Fruit fly (Drosophila melanogaster) whole organism, embryonic: ENCODE results near the gene Polr1H.
A peak's percentile ranks its signal among the peaks of the same experiment; 100 is the strongest.

Experiments used
- BEAF-32 ChIP-seq: fragments of 200-800 bp; sonication (Bioruptor generic); optimal IDR thresholded peaks from 3 replicates; lab custom pipeline; 2017; ENCODE audit warnings: missing biosample characterization, missing genetic modification characterization, mild to moderate bottlenecking, moderate library complexity, missing genetic modification reagents
- CG10431 ChIP-seq: fragments of 200-800 bp; sonication (Bioruptor generic); optimal IDR thresholded peaks from 3 replicates; lab custom pipeline; 2018; ENCODE audit warnings: missing biosample characterization, mild to moderate bottlenecking, missing genetic modification characterization
- CG10979 ChIP-seq: fragments of 200-800 bp; sonication (Bioruptor generic); optimal IDR thresholded peaks from 2 replicates; lab custom pipeline; 2018; ENCODE audit warnings: missing biosample characterization, mild to moderate bottlenecking, missing genetic modification characterization, moderate library complexity
- CG11093 ChIP-seq: fragments of 200-800 bp; sonication (Bioruptor generic); IDR thresholded peaks from 3 replicates; pipeline ENCODE4 v1.3.6; 2022; ENCODE audit warnings: missing biosample characterization, missing genetic modification characterization
- CG11504 ChIP-seq: fragments of 200-800 bp; sonication (Bioruptor generic); optimal IDR thresholded peaks from 3 replicates; lab custom pipeline; 2019; ENCODE audit warnings: missing biosample characterization, mild to moderate bottlenecking, missing genetic modification characterization, moderate library complexity
- CG12236 ChIP-seq: fragments of 200-800 bp; sonication (Bioruptor generic); optimal IDR thresholded peaks from 2 replicates; lab custom pipeline; 2016; ENCODE audit warnings: missing biosample characterization, missing genetic modification characterization
- CG12391 ChIP-seq: fragments of 200-800 bp; sonication (Bioruptor generic); optimal IDR thresholded peaks from 3 replicates; lab custom pipeline; 2018; ENCODE audit warnings: missing biosample characterization, mild to moderate bottlenecking, missing genetic modification characterization, moderate library complexity
- CG13296 ChIP-seq: fragments of 200-800 bp; sonication (Bioruptor generic); optimal IDR thresholded peaks from 3 replicates; lab custom pipeline; 2018; ENCODE audit warnings: missing biosample characterization, mild to moderate bottlenecking, missing genetic modification characterization
- CG13424 ChIP-seq: fragments of 200-800 bp; sonication (Bioruptor generic); optimal IDR thresholded peaks from 2 replicates; lab custom pipeline; 2019; ENCODE audit warnings: missing biosample characterization, mild to moderate bottlenecking, missing genetic modification characterization, moderate library complexity
- CG1529 ChIP-seq: fragments of 200-800 bp; sonication (Bioruptor generic); optimal IDR thresholded peaks from 3 replicates; lab custom pipeline; 2018; ENCODE audit warnings: missing biosample characterization, missing genetic modification characterization
- CG15514 ChIP-seq: fragments of 200-800 bp; sonication (Bioruptor generic); optimal IDR thresholded peaks from 3 replicates; lab custom pipeline; 2017; ENCODE audit warnings: missing biosample characterization, missing genetic modification characterization, mild to moderate bottlenecking, moderate library complexity, missing genetic modification reagents
- CG2120 ChIP-seq: fragments of 200-800 bp; sonication (Bioruptor generic); optimal IDR thresholded peaks from 3 replicates; lab custom pipeline; 2016; ENCODE audit warnings: missing biosample characterization, missing genetic modification characterization
- CG2202 ChIP-seq: fragments of 200-800 bp; sonication (Bioruptor generic); optimal IDR thresholded peaks from 2 replicates; lab custom pipeline; 2018; ENCODE audit warnings: missing biosample characterization, mild to moderate bottlenecking, missing genetic modification characterization
- CG2875 ChIP-seq: fragments of 200-800 bp; sonication (Bioruptor generic); optimal IDR thresholded peaks from 2 replicates; lab custom pipeline; 2017; ENCODE audit warnings: missing biosample characterization, mild to moderate bottlenecking, missing genetic modification characterization, missing genetic modification reagents
- CG30403 ChIP-seq: fragments of 200-800 bp; sonication (Bioruptor generic); optimal IDR thresholded peaks from 3 replicates; lab custom pipeline; 2016; ENCODE audit warnings: missing biosample characterization, missing genetic modification characterization
- CG3726 ChIP-seq: fragments of 200-800 bp; sonication (Bioruptor generic); IDR thresholded peaks from 3 replicates; pipeline ENCODE4, ENCODE4 v1.3.6; 2022; ENCODE audit warnings: missing biosample characterization, missing genetic modification characterization
- D ChIP-seq, 2 experiments: fragments of 200-800 bp in 1 of 2; fragments of >200 bp in 1 of 2; sonication (Bioruptor generic) in 1 of 2; optimal IDR thresholded peaks; 2 replicates in 1 of 2; 3 replicates in 1 of 2; lab custom pipeline; 2017; ENCODE audit warnings: mild to moderate bottlenecking in 1 of 2, missing biosample characterization in 1 of 2, missing genetic modification characterization in 1 of 2, missing genetic modification reagents in 1 of 2
- Hsf ChIP-seq: fragments of 200-800 bp; sonication (Bioruptor generic); optimal IDR thresholded peaks from 3 replicates; lab custom pipeline; 2016; ENCODE audit warnings: missing biosample characterization, missing genetic modification characterization
- MESR4 ChIP-seq: fragments of 200-800 bp; sonication (Bioruptor generic); optimal IDR thresholded peaks from 2 replicates; lab custom pipeline; 2018; ENCODE audit warnings: missing biosample characterization, mild to moderate bottlenecking, missing genetic modification characterization, moderate library complexity
- Med ChIP-seq: fragments of 200-800 bp; sonication (Bioruptor generic); peaks from one replicate; lab custom pipeline; 2016; ENCODE audit warnings: missing biosample characterization, missing genetic modification characterization, mild to moderate bottlenecking, inconsistent platforms, moderate library complexity
- Mrtf ChIP-seq: fragments of 200-800 bp; sonication (Bioruptor generic); IDR thresholded peaks from 3 replicates; pipeline ENCODE4 v1.3.6; 2022; ENCODE audit warnings: missing biosample characterization, missing genetic modification characterization
- Neu2 ChIP-seq: fragments of 200-800 bp; sonication (Bioruptor generic); optimal IDR thresholded peaks from 3 replicates; lab custom pipeline; 2016; ENCODE audit warnings: missing biosample characterization, missing genetic modification characterization, borderline replicate concordance
- Vsx1 ChIP-seq: fragments of 200-800 bp; sonication (Bioruptor generic); optimal IDR thresholded peaks from 2 replicates; lab custom pipeline; 2017; ENCODE audit warnings: missing biosample characterization, mild to moderate bottlenecking, missing genetic modification characterization, missing genetic modification reagents
- al ChIP-seq: fragments of 200-800 bp; sonication (Bioruptor generic); IDR thresholded peaks from 2 replicates; pipeline ENCODE4 v1.3.6; 2022; ENCODE audit warnings: missing biosample characterization, missing genetic modification characterization
- ash1 ChIP-seq: fragments of 200-800 bp; sonication (Bioruptor generic); optimal IDR thresholded peaks from 2 replicates; lab custom pipeline; 2018; ENCODE audit warnings: missing biosample characterization, mild to moderate bottlenecking, missing genetic modification characterization
- cas ChIP-seq: fragments of 200-800 bp; sonication (Bioruptor generic); IDR thresholded peaks from 2 replicates; pipeline ENCODE4 v1.3.6; 2022; ENCODE audit warnings: missing biosample characterization, missing genetic modification characterization
- chn ChIP-seq: fragments of 200-800 bp; sonication (Bioruptor generic); optimal IDR thresholded peaks from 2 replicates; lab custom pipeline; 2016; ENCODE audit warnings: missing biosample characterization, missing genetic modification characterization
- crc ChIP-seq: fragments of 200-800 bp; sonication (Bioruptor generic); optimal IDR thresholded peaks from 2 replicates; lab custom pipeline; 2016; ENCODE audit warnings: missing biosample characterization, missing genetic modification characterization
- ems ChIP-seq: fragments of 200-800 bp; sonication (Bioruptor generic); optimal IDR thresholded peaks from 3 replicates; lab custom pipeline; 2016; ENCODE audit warnings: missing biosample characterization, missing genetic modification characterization
- eve ChIP-seq, 2 experiments: fragments of >200 bp; optimal IDR thresholded peaks; 2 replicates each; lab custom pipeline; 2017; ENCODE audit warnings: missing biosample characterization in 2 of 2, missing genetic modification characterization in 2 of 2
- fd3F ChIP-seq: fragments of 200-800 bp; sonication (Bioruptor generic); optimal IDR thresholded peaks from 2 replicates; lab custom pipeline; 2018; ENCODE audit warnings: missing biosample characterization, mild to moderate bottlenecking, missing genetic modification characterization, moderate library complexity
- fru ChIP-seq: fragments of >200 bp; optimal IDR thresholded peaks from 2 replicates; lab custom pipeline; 2017
- grau ChIP-seq: fragments of 200-800 bp; optimal IDR thresholded peaks from 3 replicates; lab custom pipeline; 2019; ENCODE audit warnings: missing biosample characterization, mild to moderate bottlenecking, missing genetic modification characterization, moderate library complexity
- gsb-n ChIP-seq: fragments of 200-800 bp; sonication (Bioruptor generic); optimal IDR thresholded peaks from 3 replicates; lab custom pipeline; 2018; ENCODE audit warnings: missing biosample characterization, mild to moderate bottlenecking, missing genetic modification characterization
- gt ChIP-seq: fragments of 200-800 bp; sonication (Bioruptor generic); IDR thresholded peaks from 2 replicates; pipeline ENCODE4 v1.3.6; 2022; ENCODE audit warnings: missing biosample characterization, missing genetic modification characterization
- jigr1 ChIP-seq: fragments of 200-800 bp; sonication (Bioruptor generic); IDR thresholded peaks from 3 replicates; pipeline ENCODE4 v1.3.6; 2022; ENCODE audit warnings: missing biosample characterization, missing genetic modification characterization
- klu ChIP-seq: fragments of 200-800 bp; sonication (Bioruptor generic); IDR thresholded peaks from 2 replicates; pipeline ENCODE4 v1.3.6; 2022; ENCODE audit warnings: missing biosample characterization, missing genetic modification characterization
- lilli ChIP-seq: fragments of 200-800 bp; sonication (Bioruptor generic); optimal IDR thresholded peaks from 3 replicates; lab custom pipeline; 2016; ENCODE audit warnings: missing biosample characterization, missing genetic modification characterization
- mam ChIP-seq: fragments of 200-800 bp; sonication (Bioruptor generic); optimal IDR thresholded peaks from 3 replicates; lab custom pipeline; 2016; ENCODE audit warnings: missing biosample characterization, missing genetic modification characterization
- nau ChIP-seq: fragments of 200-800 bp; sonication (Bioruptor generic); optimal IDR thresholded peaks from 3 replicates; lab custom pipeline; 2017; ENCODE audit warnings: missing biosample characterization, mild to moderate bottlenecking, missing genetic modification characterization, missing genetic modification reagents
- nerfin-2 ChIP-seq: fragments of 200-800 bp; sonication (Bioruptor generic); IDR thresholded peaks from 2 replicates; pipeline ENCODE4 v1.3.6; 2022; ENCODE audit warnings: missing biosample characterization, missing genetic modification characterization; ENCODE audit not compliant: partially characterized antibody
- p53 ChIP-seq: fragments of 200-800 bp; sonication (Bioruptor generic); optimal IDR thresholded peaks from 2 replicates; lab custom pipeline; 2016; ENCODE audit warnings: missing biosample characterization, missing genetic modification characterization
- pan ChIP-seq, 4 experiments: fragments of >200 bp in 3 of 4; fragments of 200-800 bp in 1 of 4; sonication (Bioruptor generic) in 1 of 4; optimal IDR thresholded peaks in 3 of 4; IDR thresholded peaks in 1 of 4; 2 replicates each; pipeline versions ENCODE4 v1.3.6 to Lab custom; 2017 to 2022; ENCODE audit warnings: missing biosample characterization in 2 of 4, missing genetic modification characterization in 2 of 4, mixed read lengths in 1 of 4
- pita ChIP-seq: fragments of 200-800 bp; sonication (Bioruptor generic); optimal IDR thresholded peaks from 2 replicates; lab custom pipeline; 2017; ENCODE audit warnings: missing biosample characterization, mild to moderate bottlenecking, missing genetic modification characterization
- sd ChIP-seq: fragments of 200-800 bp; sonication (Bioruptor generic); optimal IDR thresholded peaks from 3 replicates; lab custom pipeline; 2018; ENCODE audit warnings: missing biosample characterization, mild to moderate bottlenecking, missing genetic modification characterization, moderate library complexity
- slbo ChIP-seq: fragments of 200-800 bp; sonication (Bioruptor generic); IDR thresholded peaks from 2 replicates; pipeline ENCODE4 v1.3.6; 2022; ENCODE audit warnings: missing biosample characterization, missing genetic modification characterization
- sna ChIP-seq: fragments of 200-800 bp; sonication (Bioruptor generic); IDR thresholded peaks from 2 replicates; pipeline ENCODE4 v1.3.6; 2022; ENCODE audit warnings: missing biosample characterization, missing genetic modification characterization; ENCODE audit not compliant: partially characterized antibody
- sug ChIP-seq: fragments of 200-800 bp; optimal IDR thresholded peaks from 2 replicates; lab custom pipeline; 2019; ENCODE audit warnings: missing biosample characterization, mild to moderate bottlenecking, missing genetic modification characterization, moderate library complexity
- trem ChIP-seq: fragments of 200-800 bp; optimal IDR thresholded peaks from 3 replicates; lab custom pipeline; 2019; ENCODE audit warnings: missing biosample characterization, mild to moderate bottlenecking, missing genetic modification characterization, moderate library complexity
- tx ChIP-seq: fragments of 200-800 bp; sonication (Bioruptor generic); optimal IDR thresholded peaks from 2 replicates; lab custom pipeline; 2016; ENCODE audit warnings: missing biosample characterization, missing genetic modification characterization
- zfh2 ChIP-seq: fragments of 200-800 bp; sonication (Bioruptor generic); optimal IDR thresholded peaks from 2 replicates; lab custom pipeline; 2016; ENCODE audit warnings: missing biosample characterization, missing genetic modification characterization

Polr1H gene

dm6 chr3R:21822562-21822933, 44.9 kb upstream of the Polr1H start, which contains the start of gene CASK:
TSS of gene CASK (minus strand) at chr3R:21822674.
- TF ChIP-seq Vsx1 (GFP tag; lab: Kevin White, UChicago) (no peak), p53 (GFP tag; lab: Kevin White, UChicago) (no peak), CG3726 (GFP tag; lab: Robert Waterston, UW) (no peak), gt (GFP tag; lab: Robert Waterston, UW) (no peak), CG2120 (GFP tag; lab: Kevin White, UChicago) (peak; percentile 24), BEAF-32 (peak; percentile 55), fd3F (no peak), CG13296 (GFP tag; lab: Kevin White, UChicago) (no peak), CG10431 (no peak), gsb-n (tag; lab: Kevin White, UChicago) (peak; percentile 22), Neu2 (no peak), CG13424 (tag; lab: Kevin White, UChicago) (peak; percentile 15), cas (no peak), nerfin-2 (GFP tag; lab: Robert Waterston, UW) (no peak), mam (GFP tag; lab: Kevin White, UChicago) (peak; percentile 0), D (optimal IDR thresholded peaks at IDR 0.05; lab: Kevin White, UChicago) (no peak), D (GFP tag; optimal IDR thresholded peaks at IDR 0.05; lab: Kevin White, UChicago) (no peak), ash1 (GFP tag; lab: Kevin White, UChicago) (no peak), sug (tag; lab: Kevin White, UChicago) (peak; percentile 24), trem (tag; lab: Kevin White, UChicago) (peak; percentile 33), CG15514 (GFP tag; lab: Kevin White, UChicago) (peak; percentile 100), MESR4 (peak; percentile 79), grau (peak; percentile 12), CG2875 (no peak), CG30403 (GFP tag; lab: Kevin White, UChicago) (no peak), CG11093 (no peak), fru (no peak), CG11504 (peak; percentile 44), sd (peak; percentile 63), ems (no peak), Mrtf (no peak), CG10979 (tag; lab: Kevin White, UChicago) (peak; percentile 3), CG12236 (GFP tag; lab: Kevin White, UChicago) (no peak), sna (GFP tag; lab: Robert Waterston, UW) (no peak), nau (GFP tag; lab: Kevin White, UChicago) (no peak), tx (GFP tag; lab: Kevin White, UChicago) (no peak), eve (GFP tag; optimal IDR thresholded peaks at IDR 0.05; lab: Kevin White, UChicago) (no peak), Hsf (GFP tag; lab: Kevin White, UChicago) (no peak), klu (GFP tag; lab: Robert Waterston, UW) (no peak), lilli (GFP tag; lab: Kevin White, UChicago) (peak; percentile 2), pita (peak; percentile 33), jigr1 (no peak), chn (GFP tag; lab: Kevin White, UChicago) (peak; percentile 5), zfh2 (peak; percentile 21), Med (peak; percentile 75), CG1529 (no peak), CG2202 (tag; lab: Kevin White, UChicago) (no peak), al (no peak), crc (GFP tag; lab: Kevin White, UChicago) (no peak), CG12391 (tag; lab: Kevin White, UChicago) (peak; percentile 30), slbo (0 out of 2 replicates have a peak, but pooled peaks have one; percentile 9), pan (optimal IDR thresholded peaks at IDR 0.05; lab: Kevin White, UChicago) (no peak), pan (GFP tag; optimal IDR thresholded peaks at IDR 0.05 in 1 of 2, IDR thresholded peaks at IDR 0.05 in 1 of 2) (no peak)
